Fruit fly (Drosophila melanogaster): ENCODE data around the gene Ugt307A1.

Ugt307A1 gene

dm6 chr2L:7023614-7024259 is 44.0 kb upstream of the Ugt307A1 start, which contains the start of gene Gart (continued):
- TF ChIP-seq CG8290 (GFP tag; optimal IDR thresholded peaks at IDR 0.05) (no peak), CG8290 (tag; optimal IDR thresholded peaks at IDR 0.05) (no peak), CG10462 (GFP tag; optimal IDR thresholded peaks at IDR 0.05) (peak; percentile 50), hb (GFP tag; IDR thresholded peaks at IDR 0.05; ENCODE audit: partially characterized antibody) (no peak), CG17186 (GFP tag; optimal IDR thresholded peaks at IDR 0.05) (no peak), CG14014 (GFP tag; IDR thresholded peaks at IDR 0.05) (peak; percentile 65), pum (GFP tag; optimal IDR thresholded peaks at IDR 0.05) (peak; percentile 64), Ets97D (GFP tag; optimal IDR thresholded peaks at IDR 0.05) (peak; percentile 18), dpn (GFP tag; optimal IDR thresholded peaks at IDR 0.05) (peak; percentile 72 to 73), CG30431 (GFP tag; optimal IDR thresholded peaks at IDR 0.05) (peak; percentile 13), Sry-β (GFP tag; optimal IDR thresholded peaks at IDR 0.05) (no peak), Six4 (GFP tag; optimal IDR thresholded peaks at IDR 0.05) (peak; percentile 6), Fer3 (tag; optimal IDR thresholded peaks at IDR 0.05) (peak; percentile 16), CG2116 (GFP tag; optimal IDR thresholded peaks at IDR 0.05) (peak; percentile 10), CG15073 (GFP tag; optimal IDR thresholded peaks at IDR 0.05) (peak; percentile 2), BtbVII (GFP tag; optimal IDR thresholded peaks at IDR 0.05) (peak; percentile 14), HmgD (GFP tag; optimal IDR thresholded peaks at IDR 0.05) (no peak), Meics (GFP tag; optimal IDR thresholded peaks at IDR 0.05) (peak; percentile 20), Deaf1 (tag; optimal IDR thresholded peaks at IDR 0.05) (peak; percentile 42), tap (tag; optimal IDR thresholded peaks at IDR 0.05) (no peak), CG4404 (GFP tag; IDR thresholded peaks at IDR 0.05) (no peak), dati (GFP tag; IDR thresholded peaks at IDR 0.05) (no peak), CG12744 (GFP tag; optimal IDR thresholded peaks at IDR 0.05) (peak; percentile 57), ab (GFP tag; optimal IDR thresholded peaks at IDR 0.05) (peak; percentile 20), CG7556 (GFP tag; optimal IDR thresholded peaks at IDR 0.05) (peak; percentile 75), HLH4C (GFP tag; IDR thresholded peaks at IDR 0.05; ENCODE audit: partially characterized antibody) (no peak), oc (tag; optimal IDR thresholded peaks at IDR 0.05) (peak; percentile 36), klu (GFP tag; IDR thresholded peaks at IDR 0.05) (no peak), Asciz (GFP tag; optimal IDR thresholded peaks at IDR 0.05) (no peak), ara (GFP tag; IDR thresholded peaks at IDR 0.05) (no peak; the same call in 1 of the 2 replicates), NFAT (GFP tag; IDR thresholded peaks at IDR 0.05) (peak; percentile 36), Hmr (GFP tag; optimal IDR thresholded peaks at IDR 0.05) (peak; percentile 76), hkb (optimal IDR thresholded peaks at IDR 0.05) (no peak), hkb (GFP tag; IDR thresholded peaks at IDR 0.05) (peak; percentile 60; the same call in 1 of the 2 replicates), Xrp1 (GFP tag; IDR thresholded peaks at IDR 0.05) (no peak; the same call in 1 of the 2 replicates), CG32532 (GFP tag; IDR thresholded peaks at IDR 0.05) (no peak; the same call in 1 of the 2 replicates), tio (GFP tag; optimal IDR thresholded peaks at IDR 0.05) (no peak), bcd (GFP tag; optimal IDR thresholded peaks at IDR 0.05) (peak; percentile 46), lbe (GFP tag; optimal IDR thresholded peaks at IDR 0.05) (peak; percentile 74), corto (GFP tag; optimal IDR thresholded peaks at IDR 0.05) (peak; percentile 70), Med (GFP tag) (peak; percentile 96), CG3065 (GFP tag; optimal IDR thresholded peaks at IDR 0.05) (no peak), ranshi (GFP tag; IDR thresholded peaks at IDR 0.05) (0 out of 2 replicates have a peak, but pooled peaks have one; percentile 63), CG10209 (GFP tag; optimal IDR thresholded peaks at IDR 0.05) (peak; percentile 67), Lhr (GFP tag; optimal IDR thresholded peaks at IDR 0.05) (no peak), Atf-2 (GFP tag; optimal IDR thresholded peaks at IDR 0.05) (peak; percentile 7), CG11456 (GFP tag; IDR thresholded peaks at IDR 0.05) (peak; percentile 68; the same call in 1 of the 3 replicates), lilli (GFP tag; optimal IDR thresholded peaks at IDR 0.05) (peak; percentile 83), zf30C (GFP tag; optimal IDR thresholded peaks at IDR 0.05) (peak; percentile 84), CG4328 (GFP tag; optimal IDR thresholded peaks at IDR 0.05) (no peak), CG17568 (GFP tag; optimal IDR thresholded peaks at IDR 0.05) (no peak)
